Worm (Caenorhabditis elegans) whole organism, young adult: ENCODE results near the gene W07A12.4.

ENCODE experiments used
- nhr-27 ChIP-seq: fragments of 200-800 bp; sonication (Bioruptor generic); optimal IDR thresholded peaks from 2 replicates; lab custom pipeline; 2018; ENCODE audit warnings: mild to moderate bottlenecking, missing genetic modification characterization, moderate library complexity, missing compliant biosample characterization
- sea-2 ChIP-seq: fragments of 200-800 bp; sonication (Bioruptor generic); IDR thresholded peaks from 2 replicates; pipeline ENCODE4 v1.3.6; 2022; ENCODE audit warnings: missing genetic modification characterization, missing compliant biosample characterization
- zfh-2 ChIP-seq: fragments of 200-800 bp; sonication (Bioruptor generic); conservative IDR thresholded peaks from 2 replicates; pipeline ENCODE4 v1.3.6; 2022; ENCODE audit warnings: missing genetic modification reagents, missing genetic modification characterization, missing compliant biosample characterization

DNA sequence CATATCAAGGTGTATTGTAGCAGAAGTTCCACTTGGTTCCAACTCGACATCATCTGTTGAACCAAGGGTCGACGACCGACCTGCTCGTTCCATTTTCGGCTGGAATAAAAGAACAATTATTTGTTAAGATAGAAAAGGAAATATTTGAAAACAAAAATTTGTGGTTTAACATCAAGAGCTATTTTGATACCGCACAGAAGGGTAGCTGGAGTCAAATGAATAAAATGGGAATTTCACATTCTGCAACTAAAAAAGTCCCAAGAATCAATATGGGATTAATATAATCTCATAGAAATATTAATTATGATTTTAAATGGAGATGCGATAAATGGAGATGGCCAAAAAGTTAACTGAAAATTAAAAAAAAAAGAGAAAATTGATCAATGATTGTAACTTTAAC, 47.6 kb upstream of the W07A12.4 start, which contains the start of gene clh-5:
- no peak for TF ChIP-seq sea-2 (GFP tag; lab: Robert Waterston, UW)
- TF ChIP-seq nhr-27 (tag; lab: Kevin White, UChicago): no peak
- no peak for TF ChIP-seq zfh-2
